Worm (Caenorhabditis elegans): Measurements from ENCODE around the gene F36H1.12.

- TF ChIP-seq tbx-11 (GFP tag; IDR thresholded peaks at IDR 0.05): no peak
- TF ChIP-seq B0310.2 (tag; optimal IDR thresholded peaks at IDR 0.05): no peak
- no peak for TF ChIP-seq sea-1 (GFP tag; conservative IDR thresholded peaks at IDR 0.05)
- TF ChIP-seq hmbx-1 (tag; optimal IDR thresholded peaks at IDR 0.05): no peak
- no peak for TF ChIP-seq ama-1 (optimal IDR thresholded peaks at IDR 0.05)
- TF ChIP-seq hnd-1 (tag; optimal IDR thresholded peaks at IDR 0.05): no peak
- no peak for TF ChIP-seq aly-1 (tag; optimal IDR thresholded peaks at IDR 0.05)
- TF ChIP-seq F13C5.2 (tag; optimal IDR thresholded peaks at IDR 0.05): no peak
- no peak for TF ChIP-seq ceh-36 (tag; optimal IDR thresholded peaks at IDR 0.05)
These were observed 14.8 kb upstream of the F36H1.12 start for ce11 chrIV:11068314-11068713.
